Fruit fly (Drosophila melanogaster): ENCODE data around the gene Ilp8.

Gene Ilp8

dm6 chr3L:17044799-17045198 lies 12.9 kb upstream of the Ilp8 start, which contains the start of gene Pop5 (continued):
- no peak for TF ChIP-seq CG13123 (GFP tag; optimal IDR thresholded peaks at IDR 0.05)
- TF ChIP-seq CG31224 (GFP tag; IDR thresholded peaks at IDR 0.05), result no peak
- no peak; the same call in 1 of the 2 replicates for TF ChIP-seq hbn (GFP tag; IDR thresholded peaks at IDR 0.05; ENCODE audit: partially characterized antibody)
- peak; percentile 15 for TF ChIP-seq CG13424 (tag; optimal IDR thresholded peaks at IDR 0.05)
- TF ChIP-seq H15 (GFP tag; IDR thresholded peaks at IDR 0.05), result no peak
- TF ChIP-seq CG3838 (GFP tag; optimal IDR thresholded peaks at IDR 0.05), result no peak
- no peak for TF ChIP-seq disco-r (GFP tag; optimal IDR thresholded peaks at IDR 0.05)
- peak; percentile 88 for TF ChIP-seq trem (tag; optimal IDR thresholded peaks at IDR 0.05)
- peak; percentile 33 for TF ChIP-seq kni (GFP tag; optimal IDR thresholded peaks at IDR 0.05)
- TF ChIP-seq tap (tag; optimal IDR thresholded peaks at IDR 0.05), result no peak
- TF ChIP-seq Fer1 (GFP tag; optimal IDR thresholded peaks at IDR 0.05), result peak; percentile 40
- peak; percentile 10 for TF ChIP-seq Fer3 (tag; optimal IDR thresholded peaks at IDR 0.05)
- peak; percentile 35 for TF ChIP-seq nmo (GFP tag; optimal IDR thresholded peaks at IDR 0.05)
- TF ChIP-seq CG15696 (tag; optimal IDR thresholded peaks at IDR 0.05), result peak; percentile 29
- peak; percentile 5 for TF ChIP-seq ATbp (GFP tag; optimal IDR thresholded peaks at IDR 0.05)
- no peak for TF ChIP-seq CG12744 (GFP tag; optimal IDR thresholded peaks at IDR 0.05)
- TF ChIP-seq HmgZ (tag; optimal IDR thresholded peaks at IDR 0.05), result peak; percentile 58
- no peak for TF ChIP-seq Hmr (GFP tag; optimal IDR thresholded peaks at IDR 0.05)
- TF ChIP-seq vvl (GFP tag; IDR thresholded peaks at IDR 0.05), result peak; percentile 49
- peak; percentile 13 for TF ChIP-seq CG16863 (GFP tag; optimal IDR thresholded peaks at IDR 0.05)
- peak; percentile 28 for TF ChIP-seq zen (tag; optimal IDR thresholded peaks at IDR 0.05)
- peak; percentile 12 for TF ChIP-seq CG9609 (GFP tag; optimal IDR thresholded peaks at IDR 0.05)
- TF ChIP-seq tx (GFP tag; optimal IDR thresholded peaks at IDR 0.05), result no peak
- no peak for TF ChIP-seq CG4424 (GFP tag; optimal IDR thresholded peaks at IDR 0.05)
- TF ChIP-seq ftz-f1 (GFP tag; optimal IDR thresholded peaks at IDR 0.05), result peak; percentile 27
- peak; percentile 3 for TF ChIP-seq CG33557 (GFP tag; optimal IDR thresholded peaks at IDR 0.05)
- peak; percentile 65 for TF ChIP-seq CG2116 (GFP tag; optimal IDR thresholded peaks at IDR 0.05)
- no peak for TF ChIP-seq cg (GFP tag; optimal IDR thresholded peaks at IDR 0.05)
- TF ChIP-seq phol (tag; optimal IDR thresholded peaks at IDR 0.05), result peak; percentile 54
- TF ChIP-seq YL-1 (GFP tag; optimal IDR thresholded peaks at IDR 0.05), result peak; percentile 36
- peak; percentile 24 for TF ChIP-seq CG10267 (tag; optimal IDR thresholded peaks at IDR 0.05)
- TF ChIP-seq Opbp (GFP tag; IDR thresholded peaks at IDR 0.05; ENCODE audit: partially characterized antibody), result 0 out of 3 replicates have a peak, but pooled peaks have one; percentile 24
- TF ChIP-seq CTCF (GFP tag; optimal IDR thresholded peaks at IDR 0.05), result no peak
- no peak for TF ChIP-seq zfh1 (GFP tag; IDR thresholded peaks at IDR 0.05)
- TF ChIP-seq CG13287 (GFP tag; IDR thresholded peaks at IDR 0.05; ENCODE audit: partially characterized antibody), result peak; percentile 34; the same call in 1 of the 2 replicates
- peak in 1 of 2 experiments; percentile 52 for TF ChIP-seq Eip74EF (GFP tag; optimal IDR thresholded peaks at IDR 0.05)
- peak; percentile 19 for TF ChIP-seq CG3281 (GFP tag; optimal IDR thresholded peaks at IDR 0.05)
- TF ChIP-seq CG10979 (tag; optimal IDR thresholded peaks at IDR 0.05), result peak; percentile 11
- peak; percentile 35; the same call in 1 of the 3 replicates for TF ChIP-seq HLH4C (GFP tag; IDR thresholded peaks at IDR 0.05; ENCODE audit: partially characterized antibody)
- no peak for TF ChIP-seq dpn (GFP tag; optimal IDR thresholded peaks at IDR 0.05)
- TF ChIP-seq Med (GFP tag), result peak; percentile 46
- no peak for TF ChIP-seq lab (GFP tag; optimal IDR thresholded peaks at IDR 0.05)
- TF ChIP-seq CG8290 (GFP tag; optimal IDR thresholded peaks at IDR 0.05), result no peak
- no peak for TF ChIP-seq CG8290 (tag; optimal IDR thresholded peaks at IDR 0.05)
- no peak for TF ChIP-seq salm (tag; optimal IDR thresholded peaks at IDR 0.05)
- TF ChIP-seq H2.0 (GFP tag; IDR thresholded peaks at IDR 0.05), result no peak
- no peak for TF ChIP-seq Fer2 (tag; optimal IDR thresholded peaks at IDR 0.05)
- peak; percentile 34 for TF ChIP-seq NfI (GFP tag; optimal IDR thresholded peaks at IDR 0.05)
- no peak for TF ChIP-seq Side (GFP tag; optimal IDR thresholded peaks at IDR 0.05)
- TF ChIP-seq CG9437 (GFP tag; optimal IDR thresholded peaks at IDR 0.05), result peak; percentile 5
